Worm (Caenorhabditis elegans): ENCODE results near the gene F59B10.3.

F59B10.3 gene

ce11 chrII:10502491-10503063, 7.8 kb upstream of the F59B10.3 start, which contains the start of gene myrf-1:
Gene myrf-1 (minus strand): TSS chrII:10502541.
- TF ChIP-seq aly-2 (tag; optimal IDR thresholded peaks at IDR 0.05) (no peak), nhr-237 (tag; optimal IDR thresholded peaks at IDR 0.05) (no peak), nhr-6 (tag; optimal IDR thresholded peaks at IDR 0.05) (no peak), egl-27 (tag; optimal IDR thresholded peaks at IDR 0.05) (peak; percentile 86), nhr-10 (tag; optimal IDR thresholded peaks at IDR 0.05) (no peak), sma-9 (GFP tag; optimal IDR thresholded peaks at IDR 0.05) (peak; percentile 93), sma-9 (tag; optimal IDR thresholded peaks at IDR 0.05) (no peak), lin-13 (GFP tag; optimal IDR thresholded peaks at IDR 0.05) (peak; percentile 72), peb-1 (tag; optimal IDR thresholded peaks at IDR 0.05) (peak; percentile 92), ceh-82 (tag; optimal IDR thresholded peaks at IDR 0.05) (no peak), alr-1 (tag; optimal IDR thresholded peaks at IDR 0.05) (no peak), elt-3 (tag; optimal IDR thresholded peaks at IDR 0.05) (no peak), crh-2 (tag; optimal IDR thresholded peaks at IDR 0.05) (peak; percentile 84), sma-3 (GFP tag; optimal IDR thresholded peaks at IDR 0.05) (peak; percentile 85), Y55F3AM.14 (GFP tag; optimal IDR thresholded peaks at IDR 0.05) (peak; percentile 84), lin-39 (tag; optimal IDR thresholded peaks at IDR 0.05) (no peak), R02D3.7 (tag; optimal IDR thresholded peaks at IDR 0.05) (no peak), sem-4 (tag; optimal IDR thresholded peaks at IDR 0.05) (peak; percentile 79), snpc-4 (tag; optimal IDR thresholded peaks at IDR 0.05) (peak; percentile 25), nhr-25 (tag; optimal IDR thresholded peaks at IDR 0.05) (peak; percentile 63), ZK546.5 (tag; optimal IDR thresholded peaks at IDR 0.05) (no peak), mab-5 (tag; optimal IDR thresholded peaks at IDR 0.05) (peak; percentile 37), F13H6.1 (tag; optimal IDR thresholded peaks at IDR 0.05) (peak; percentile 97), ceh-16 (tag; optimal IDR thresholded peaks at IDR 0.05) (peak; percentile 74), unc-62 (GFP tag; optimal IDR thresholded peaks at IDR 0.05) (no peak), unc-39 (tag; optimal IDR thresholded peaks at IDR 0.05) (no peak), nhr-12 (tag; optimal IDR thresholded peaks at IDR 0.05) (no peak), nhr-77 (tag; optimal IDR thresholded peaks at IDR 0.05) (no peak), nhr-129 (tag; optimal IDR thresholded peaks at IDR 0.05) (peak; percentile 84), elt-1 (tag; optimal IDR thresholded peaks at IDR 0.05) (peak; percentile 28), ztf-4 (tag; optimal IDR thresholded peaks at IDR 0.05) (peak; percentile 63), skn-1 (tag; optimal IDR thresholded peaks at IDR 0.05) (no peak), nhr-11 (tag; optimal IDR thresholded peaks at IDR 0.05) (no peak), mbf-1 (tag; optimal IDR thresholded peaks at IDR 0.05) (no peak), lsy-2 (tag; optimal IDR thresholded peaks at IDR 0.05) (peak; percentile 39 to 81), nhr-23 (tag; optimal IDR thresholded peaks at IDR 0.05) (no peak), zag-1 (tag; optimal IDR thresholded peaks at IDR 0.05) (peak; percentile 93), ama-1 (optimal IDR thresholded peaks at IDR 0.05) (no peak), lin-11 (tag; optimal IDR thresholded peaks at IDR 0.05) (peak; percentile 86), gmeb-1 (tag; optimal IDR thresholded peaks at IDR 0.05) (peak; percentile 71), unc-55 (GFP tag; optimal IDR thresholded peaks at IDR 0.05) (peak; percentile 80), nhr-21 (tag; optimal IDR thresholded peaks at IDR 0.05) (peak; percentile 82), blmp-1 (tag; optimal IDR thresholded peaks at IDR 0.05; ENCODE audit: insufficient read depth) (peak; percentile 50), mdl-1 (tag; optimal IDR thresholded peaks at IDR 0.05) (peak; percentile 64 to 85), fos-1 (tag; optimal IDR thresholded peaks at IDR 0.05) (peak; percentile 84), dmd-4 (tag; optimal IDR thresholded peaks at IDR 0.05) (no peak), ztf-11 (tag; optimal IDR thresholded peaks at IDR 0.05) (no peak), C34F6.9 (tag; optimal IDR thresholded peaks at IDR 0.05) (peak; percentile 85), ztf-1 (GFP tag; conservative IDR thresholded peaks at IDR 0.05) (no peak)

All from whole organism, L2 larva.